Fruit fly (Drosophila melanogaster) whole organism, embryonic: Measurements from ENCODE around the gene CG10031.

ENCODE experiments used
- Bgb ChIP-seq: fragments of 200-800 bp; sonication (Bioruptor generic); IDR thresholded peaks from 2 replicates; pipeline ENCODE4 v1.3.6; 2022; ENCODE audit warnings: missing biosample characterization, missing genetic modification characterization; ENCODE audit not compliant: partially characterized antibody
- CG12155 ChIP-seq: fragments of 200-800 bp; sonication (Bioruptor generic); optimal IDR thresholded peaks from 3 replicates; lab custom pipeline; 2016; ENCODE audit warnings: missing biosample characterization, missing genetic modification characterization
- CG15479 ChIP-seq: fragments of 200-800 bp; sonication (Bioruptor generic); optimal IDR thresholded peaks from 3 replicates; lab custom pipeline; 2019; ENCODE audit warnings: missing biosample characterization, mild to moderate bottlenecking, missing genetic modification characterization, moderate library complexity
- CG15514 ChIP-seq: fragments of 200-800 bp; sonication (Bioruptor generic); optimal IDR thresholded peaks from 3 replicates; lab custom pipeline; 2017; ENCODE audit warnings: missing biosample characterization, missing genetic modification characterization, mild to moderate bottlenecking, moderate library complexity, missing genetic modification reagents
- CG1603 ChIP-seq: fragments of 200-800 bp; sonication (Bioruptor generic); optimal IDR thresholded peaks from 2 replicates; lab custom pipeline; 2019; ENCODE audit warnings: missing biosample characterization, mild to moderate bottlenecking, missing genetic modification characterization, moderate library complexity
- CG1792 ChIP-seq: fragments of 200-800 bp; sonication (Bioruptor generic); optimal IDR thresholded peaks from 2 replicates; lab custom pipeline; 2016; ENCODE audit warnings: missing biosample characterization, missing genetic modification characterization
- CG2129 ChIP-seq: fragments of 200-800 bp; sonication (Bioruptor generic); IDR thresholded peaks from 2 replicates; pipeline ENCODE4 v1.3.6; 2022; ENCODE audit warnings: missing biosample characterization, missing genetic modification characterization; ENCODE audit not compliant: partially characterized antibody
- CG2875 ChIP-seq: fragments of 200-800 bp; sonication (Bioruptor generic); optimal IDR thresholded peaks from 2 replicates; lab custom pipeline; 2017; ENCODE audit warnings: missing biosample characterization, mild to moderate bottlenecking, missing genetic modification characterization, missing genetic modification reagents
- CG30403 ChIP-seq: fragments of 200-800 bp; sonication (Bioruptor generic); optimal IDR thresholded peaks from 3 replicates; lab custom pipeline; 2016; ENCODE audit warnings: missing biosample characterization, missing genetic modification characterization
- CG3065 ChIP-seq: fragments of 200-800 bp; sonication (Bioruptor generic); optimal IDR thresholded peaks from 2 replicates; lab custom pipeline; 2016; ENCODE audit warnings: missing biosample characterization, missing genetic modification characterization
- CG31441 ChIP-seq: fragments of 200-800 bp; sonication (Bioruptor generic); IDR thresholded peaks from 2 replicates; pipeline ENCODE4 v1.3.6; 2022; ENCODE audit warnings: missing biosample characterization, missing genetic modification characterization
- CG3281 ChIP-seq: fragments of 200-800 bp; sonication (Bioruptor generic); optimal IDR thresholded peaks from 3 replicates; lab custom pipeline; 2017; ENCODE audit warnings: missing biosample characterization, mild to moderate bottlenecking, missing genetic modification characterization
- CG42726 ChIP-seq: fragments of 200-800 bp; sonication (Bioruptor generic); IDR thresholded peaks from 2 replicates; pipeline ENCODE4 v1.3.6; 2022; ENCODE audit warnings: missing biosample characterization, missing genetic modification characterization; ENCODE audit not compliant: partially characterized antibody
- CG4282 ChIP-seq: fragments of 200-800 bp; sonication (Bioruptor generic); optimal IDR thresholded peaks from 2 replicates; lab custom pipeline; 2016; ENCODE audit warnings: missing biosample characterization, missing genetic modification characterization
- CG43689 ChIP-seq: fragments of 200-800 bp; sonication (Bioruptor generic); IDR thresholded peaks from 2 replicates; pipeline ENCODE4 v1.3.6; 2022; ENCODE audit warnings: missing biosample characterization, missing genetic modification characterization
- CG7556 ChIP-seq: fragments of 200-800 bp; sonication (Bioruptor generic); optimal IDR thresholded peaks from 2 replicates; lab custom pipeline; 2017; ENCODE audit warnings: missing biosample characterization, mild to moderate bottlenecking, missing genetic modification characterization
- CG7963 ChIP-seq: fragments of 200-800 bp; sonication (Bioruptor generic); IDR thresholded peaks from 3 replicates; pipeline ENCODE4 v1.3.6; 2022; ENCODE audit warnings: missing biosample characterization, missing genetic modification characterization; ENCODE audit not compliant: partially characterized antibody
- CG8359 ChIP-seq: fragments of 200-800 bp; sonication (Bioruptor generic); optimal IDR thresholded peaks from 2 replicates; lab custom pipeline; 2017; ENCODE audit warnings: missing biosample characterization, mild to moderate bottlenecking, missing genetic modification characterization, borderline replicate concordance
- CG9727 ChIP-seq: fragments of 200-800 bp; sonication (Bioruptor generic); optimal IDR thresholded peaks from 3 replicates; lab custom pipeline; 2017; ENCODE audit warnings: missing biosample characterization, mild to moderate bottlenecking, missing genetic modification characterization
- Dip2 ChIP-seq: fragments of 200-800 bp; sonication (Bioruptor generic); IDR thresholded peaks from 2 replicates; pipeline ENCODE4 v1.3.6; 2022; ENCODE audit warnings: missing biosample characterization, missing genetic modification characterization
- Doc2 ChIP-seq: fragments of 200-800 bp; sonication (Bioruptor generic); IDR thresholded peaks from 2 replicates; pipeline ENCODE4 v1.3.6; 2022; ENCODE audit warnings: missing biosample characterization, missing genetic modification characterization
- HLHmδ ChIP-seq: fragments of 200-800 bp; sonication (Bioruptor generic); optimal IDR thresholded peaks from 2 replicates; lab custom pipeline; 2018; ENCODE audit warnings: missing biosample characterization, mild to moderate bottlenecking, missing genetic modification characterization, moderate library complexity
- Hmr ChIP-seq: fragments of 200-800 bp; sonication (Bioruptor generic); optimal IDR thresholded peaks from 3 replicates; lab custom pipeline; 2017; ENCODE audit warnings: mild to moderate bottlenecking, missing biosample characterization, missing genetic modification reagents, missing genetic modification characterization
- Hsf ChIP-seq: fragments of 200-800 bp; sonication (Bioruptor generic); optimal IDR thresholded peaks from 3 replicates; lab custom pipeline; 2016; ENCODE audit warnings: missing biosample characterization, missing genetic modification characterization
- Side ChIP-seq: fragments of 200-800 bp; sonication (Bioruptor generic); optimal IDR thresholded peaks from 2 replicates; lab custom pipeline; 2016; ENCODE audit warnings: missing biosample characterization, missing genetic modification characterization
- Sin3A ChIP-seq: fragments of >200 bp; optimal IDR thresholded peaks from 2 replicates; lab custom pipeline; 2018
- Ssrp ChIP-seq: fragments of 200-800 bp; sonication (Bioruptor generic); optimal IDR thresholded peaks from 2 replicates; lab custom pipeline; 2018; ENCODE audit warnings: missing biosample characterization, mild to moderate bottlenecking, missing genetic modification characterization, moderate library complexity
- Taf1 ChIP-seq: fragments of 200-800 bp; sonication (Bioruptor generic); IDR thresholded peaks from 2 replicates; pipeline ENCODE4 v1.3.6; 2022; ENCODE audit warnings: missing biosample characterization, missing genetic modification characterization
- bbx ChIP-seq: fragments of 200-800 bp; sonication (Bioruptor generic); IDR thresholded peaks from 2 replicates; pipeline ENCODE4 v1.3.6; 2022; ENCODE audit warnings: missing biosample characterization, missing genetic modification characterization; ENCODE audit not compliant: partially characterized antibody
- corto ChIP-seq: fragments of 200-800 bp; sonication (Bioruptor generic); optimal IDR thresholded peaks from 2 replicates; lab custom pipeline; 2016; ENCODE audit warnings: missing biosample characterization, mild to moderate bottlenecking, missing genetic modification characterization, moderate library complexity
- cwo ChIP-seq: fragments of 200-800 bp; sonication (Bioruptor generic); optimal IDR thresholded peaks from 3 replicates; lab custom pipeline; 2017; ENCODE audit warnings: missing biosample characterization, missing genetic modification characterization, mild to moderate bottlenecking, moderate library complexity, missing genetic modification reagents
- dan ChIP-seq: fragments of 200-800 bp; sonication (Bioruptor generic); IDR thresholded peaks from 2 replicates; pipeline ENCODE4 v1.3.6; 2022; ENCODE audit warnings: missing biosample characterization, missing genetic modification characterization
- esg ChIP-seq: fragments of 200-800 bp; sonication (Bioruptor generic); conservative IDR thresholded peaks from 2 replicates; pipeline ENCODE4 v1.3.6; 2022; ENCODE audit warnings: missing biosample characterization, missing genetic modification characterization
- eve ChIP-seq, 2 experiments: fragments of >200 bp; optimal IDR thresholded peaks; 2 replicates each; lab custom pipeline; 2017; ENCODE audit warnings: missing biosample characterization in 2 of 2, missing genetic modification characterization in 2 of 2
- fd96Cb ChIP-seq: fragments of 200-800 bp; sonication (Bioruptor generic); optimal IDR thresholded peaks from 2 replicates; lab custom pipeline; 2018; ENCODE audit warnings: missing biosample characterization, mild to moderate bottlenecking, missing genetic modification characterization, moderate library complexity
- gt ChIP-seq: fragments of 200-800 bp; sonication (Bioruptor generic); IDR thresholded peaks from 2 replicates; pipeline ENCODE4 v1.3.6; 2022; ENCODE audit warnings: missing biosample characterization, missing genetic modification characterization
- h ChIP-seq: fragments of >200 bp; optimal IDR thresholded peaks from 2 replicates; lab custom pipeline; 2017
- ind ChIP-seq: fragments of 200-800 bp; sonication (Bioruptor generic); optimal IDR thresholded peaks from 3 replicates; lab custom pipeline; 2016; ENCODE audit warnings: missing biosample characterization, missing genetic modification characterization
- lab ChIP-seq: fragments of 200-800 bp; sonication (Bioruptor generic); optimal IDR thresholded peaks from 3 replicates; lab custom pipeline; 2017; ENCODE audit warnings: missing biosample characterization, missing genetic modification characterization, mild to moderate bottlenecking, moderate library complexity, missing genetic modification reagents
- lbe ChIP-seq: fragments of 200-800 bp; sonication (Bioruptor generic); optimal IDR thresholded peaks from 2 replicates; lab custom pipeline; 2016; ENCODE audit warnings: missing biosample characterization, mild to moderate bottlenecking, missing genetic modification characterization
- mld ChIP-seq: fragments of 200-800 bp; sonication (Bioruptor generic); IDR thresholded peaks from 3 replicates; pipeline ENCODE4 v1.3.6; 2022; ENCODE audit warnings: missing biosample characterization, missing genetic modification characterization; ENCODE audit not compliant: partially characterized antibody
- pan ChIP-seq, 4 experiments: fragments of >200 bp in 3 of 4; fragments of 200-800 bp in 1 of 4; sonication (Bioruptor generic) in 1 of 4; optimal IDR thresholded peaks in 3 of 4; IDR thresholded peaks in 1 of 4; 2 replicates each; pipeline versions ENCODE4 v1.3.6 to Lab custom; 2017 to 2022; ENCODE audit warnings: missing biosample characterization in 2 of 4, missing genetic modification characterization in 2 of 4, mixed read lengths in 1 of 4
- pb ChIP-seq: fragments of 200-800 bp; sonication (Bioruptor generic); optimal IDR thresholded peaks from 3 replicates; lab custom pipeline; 2016; ENCODE audit warnings: missing biosample characterization, missing genetic modification characterization
- prd ChIP-seq, 3 experiments: fragments of >200 bp in 2 of 3; fragments of 200-800 bp in 1 of 3; sonication (Bioruptor generic) in 1 of 3; optimal IDR thresholded peaks in 2 of 3; IDR thresholded peaks in 1 of 3; 2 replicates in 2 of 3; 3 replicates in 1 of 3; pipeline versions ENCODE4 v1.3.6 to Lab custom; 2017 to 2022; ENCODE audit warnings: missing biosample characterization in 1 of 3, missing genetic modification characterization in 1 of 3
- scrt ChIP-seq: fragments of 200-800 bp; sonication (Bioruptor generic); optimal IDR thresholded peaks from 2 replicates; lab custom pipeline; 2018; ENCODE audit warnings: missing biosample characterization, mild to moderate bottlenecking, missing genetic modification characterization, moderate library complexity
- sob ChIP-seq: fragments of 200-800 bp; sonication (Bioruptor generic); IDR thresholded peaks from 2 replicates; pipeline ENCODE4 v1.3.6; 2022; ENCODE audit warnings: missing biosample characterization, missing genetic modification characterization
- tgo ChIP-seq: fragments of 200-800 bp; sonication (Bioruptor generic); IDR thresholded peaks from 3 replicates; pipeline ENCODE4 v1.3.6; 2022; ENCODE audit warnings: missing biosample characterization, missing genetic modification characterization
- tna ChIP-seq: fragments of 200-800 bp; sonication (Bioruptor generic); IDR thresholded peaks from 2 replicates; pipeline ENCODE4 v1.3.6; 2022; ENCODE audit warnings: missing biosample characterization, missing genetic modification characterization; ENCODE audit not compliant: partially characterized antibody
- twi ChIP-seq: fragments of 200-800 bp; optimal IDR thresholded peaks from 2 replicates; lab custom pipeline; 2019; ENCODE audit warnings: missing biosample characterization, mild to moderate bottlenecking, missing genetic modification characterization, moderate library complexity
- z ChIP-seq: fragments of 200-800 bp; sonication (Bioruptor generic); IDR thresholded peaks from 3 replicates; pipeline ENCODE4 v1.3.6; 2022; ENCODE audit warnings: missing biosample characterization, missing genetic modification characterization

The CG10031 gene

dm6 chr2L:3705438-3705921 lies 6.6 kb upstream of the CG10031 start, which contains the start of gene CG31778 (continued):
- TF ChIP-seq gt (GFP tag; lab: Robert Waterston, UW) (no peak), tna (GFP tag; lab: Robert Waterston, UW) (no peak), Taf1 (GFP tag; lab: Robert Waterston, UW) (no peak), CG4282 (GFP tag; lab: Kevin White, UChicago) (no peak), ind (no peak), CG1603 (tag; lab: Kevin White, UChicago) (no peak), CG9727 (GFP tag; lab: Kevin White, UChicago) (no peak), sob (GFP tag; lab: Robert Waterston, UW) (0 out of 2 replicates have a peak, but pooled peaks have one; percentile 15), Sin3A (lab: Kevin White, UChicago) (no peak), Doc2 (no peak), HLHmδ (GFP tag; lab: Kevin White, UChicago) (no peak), Hsf (GFP tag; lab: Kevin White, UChicago) (no peak), pb (GFP tag; lab: Kevin White, UChicago) (no peak), CG43689 (no peak), CG3281 (GFP tag; lab: Kevin White, UChicago) (no peak), corto (GFP tag; lab: Kevin White, UChicago) (peak; percentile 49), eve (GFP tag; optimal IDR thresholded peaks at IDR 0.05; lab: Kevin White, UChicago) (no peak), bbx (GFP tag; lab: Robert Waterston, UW) (no peak), CG15514 (peak; percentile 5), pan (optimal IDR thresholded peaks at IDR 0.05; lab: Kevin White, UChicago) (no peak), pan (GFP tag; optimal IDR thresholded peaks at IDR 0.05 in 1 of 2, IDR thresholded peaks at IDR 0.05 in 1 of 2) (no peak), CG7963 (GFP tag; lab: Robert Waterston, UW) (no peak), Dip2 (no peak), CG8359 (GFP tag; lab: Kevin White, UChicago) (no peak), Bgb (GFP tag; lab: Robert Waterston, UW) (no peak), Side (GFP tag; lab: Kevin White, UChicago) (no peak), fd96Cb (tag; lab: Kevin White, UChicago) (no peak), CG12155 (GFP tag; lab: Kevin White, UChicago) (no peak), prd (optimal IDR thresholded peaks at IDR 0.05; lab: Kevin White, UChicago) (no peak), prd (GFP tag; IDR thresholded peaks at IDR 0.05; lab: Robert Waterston, UW) (0 out of 3 replicates have a peak, but pooled peaks have one; percentile 11), CG3065 (GFP tag; lab: Kevin White, UChicago) (no peak), lab (peak; percentile 26), esg (GFP tag; lab: Robert Waterston, UW) (no peak), cwo (GFP tag; lab: Kevin White, UChicago) (peak; percentile 25), Ssrp (tag; lab: Kevin White, UChicago) (no peak), lbe (peak; percentile 84), CG2129 (no peak), CG31441 (GFP tag; lab: Robert Waterston, UW) (no peak), Hmr (GFP tag; lab: Kevin White, UChicago) (peak; percentile 12), CG42726 (GFP tag; lab: Robert Waterston, UW) (no peak), CG15479 (GFP tag; lab: Kevin White, UChicago) (no peak), tgo (GFP tag; lab: Robert Waterston, UW) (no peak), h (lab: Kevin White, UChicago) (no peak), CG30403 (GFP tag; lab: Kevin White, UChicago) (no peak), twi (tag; lab: Kevin White, UChicago) (no peak), CG7556 (GFP tag; lab: Kevin White, UChicago) (no peak), mld (no peak), scrt (GFP tag; lab: Kevin White, UChicago) (no peak), z (GFP tag; lab: Robert Waterston, UW) (no peak), dan (GFP tag; lab: Robert Waterston, UW) (no peak), CG2875 (GFP tag; lab: Kevin White, UChicago) (no peak), CG1792 (GFP tag; lab: Kevin White, UChicago) (no peak)
